Fruit fly (Drosophila melanogaster) whole organism, embryonic: ENCODE results near the gene CG8630.

Experiments used
- CG2678 ChIP-seq: fragments of 200-800 bp; sonication (Bioruptor generic); optimal IDR thresholded peaks from 3 replicates; lab custom pipeline; 2019; ENCODE audit warnings: missing biosample characterization, mild to moderate bottlenecking, missing genetic modification characterization, moderate library complexity
- CG9437 ChIP-seq: fragments of 200-800 bp; sonication (Bioruptor generic); optimal IDR thresholded peaks from 2 replicates; lab custom pipeline; 2018; ENCODE audit warnings: missing biosample characterization, mild to moderate bottlenecking, missing genetic modification characterization
- Med ChIP-seq: fragments of 200-800 bp; sonication (Bioruptor generic); peaks from one replicate; lab custom pipeline; 2016; ENCODE audit warnings: missing biosample characterization, missing genetic modification characterization, mild to moderate bottlenecking, inconsistent platforms, moderate library complexity
- Taf1 ChIP-seq: fragments of 200-800 bp; sonication (Bioruptor generic); IDR thresholded peaks from 2 replicates; pipeline ENCODE4 v1.3.6; 2022; ENCODE audit warnings: missing biosample characterization, missing genetic modification characterization
- br ChIP-seq: fragments of >200 bp; optimal IDR thresholded peaks from 2 replicates; lab custom pipeline; 2017
- ftz-f1 ChIP-seq: fragments of 200-800 bp; sonication (Bioruptor generic); optimal IDR thresholded peaks from 2 replicates; lab custom pipeline; 2016; ENCODE audit warnings: missing biosample characterization, missing genetic modification characterization

DNA sequence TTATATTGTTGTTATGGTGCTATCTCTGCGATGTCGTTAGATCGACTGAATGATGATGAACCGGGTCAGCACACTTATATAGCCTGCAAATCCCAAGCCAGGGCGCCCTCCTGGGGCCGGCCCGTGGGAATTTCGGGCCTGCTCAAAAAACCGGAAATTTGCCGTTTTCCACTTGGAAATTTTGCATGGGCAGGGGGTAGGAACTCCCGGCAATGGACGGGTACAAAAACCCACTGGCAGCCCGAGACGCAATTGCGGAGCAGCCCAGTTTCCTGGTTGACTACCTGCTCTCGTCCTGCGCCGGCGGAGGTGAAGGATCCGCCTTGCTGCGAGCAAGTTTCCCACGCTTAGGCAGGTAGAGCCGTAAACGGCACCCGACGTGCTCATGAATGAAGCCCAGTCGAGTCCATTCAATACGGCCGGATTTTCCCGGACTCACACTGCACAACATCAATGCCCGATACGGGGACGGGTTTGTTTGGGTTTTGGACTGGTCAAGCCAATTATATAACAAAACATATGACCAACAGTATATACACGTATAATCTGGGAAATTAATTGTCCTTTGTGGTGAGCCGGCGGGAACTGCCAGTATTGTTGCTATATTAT lies 13.7 kb downstream of the CG8630 start, which contains the start of gene wntD:
- TF ChIP-seq br (lab: Kevin White, UChicago) (no peak), CG9437 (GFP tag; lab: Kevin White, UChicago) (no peak), Med (GFP tag; lab: Kevin White, UChicago) (no peak), Taf1 (GFP tag; lab: Robert Waterston, UW) (no peak), ftz-f1 (GFP tag; lab: Kevin White, UChicago) (no peak), CG2678 (tag; lab: Kevin White, UChicago) (no peak)
